Worm (Caenorhabditis elegans) whole organism, L4 larva: Measurements from ENCODE around the gene Y54G2A.77.
"Not testable (repeated sequence)": the region's sequence is repeated elsewhere in the genome, so short reads cannot be mapped to it uniquely, and the experiment has no call there.

ENCODE experiments used
- F49E8.2 ChIP-seq: sonication (generic microtip); optimal IDR thresholded peaks from 2 replicates; lab custom pipeline; 2016; ENCODE audit warnings: missing compliant biosample characterization, mild to moderate bottlenecking, missing genetic modification characterization, borderline replicate concordance
- Y48G9A.11 ChIP-seq: fragments of 200-800 bp; sonication (Bioruptor generic); IDR thresholded peaks from 2 replicates; pipeline ENCODE4 v1.3.6; 2022; ENCODE audit warnings: missing genetic modification reagents, missing genetic modification characterization, missing compliant biosample characterization
- aly-2 ChIP-seq: sonication (generic microtip); optimal IDR thresholded peaks from 2 replicates; lab custom pipeline; 2018; ENCODE audit warnings: missing biosample characterization, missing genetic modification characterization
- attf-4 ChIP-seq: sonication (generic microtip); optimal IDR thresholded peaks from 3 replicates; lab custom pipeline; 2017; ENCODE audit warnings: missing biosample characterization, missing genetic modification characterization
- lim-7 ChIP-seq: fragments of 200-800 bp; sonication (Bioruptor generic); IDR thresholded peaks from 2 replicates; pipeline ENCODE4 v1.3.6; 2022; ENCODE audit warnings: missing genetic modification characterization, missing compliant biosample characterization
- lin-13 ChIP-seq: fragments of 150-350 bp; optimal IDR thresholded peaks from 2 replicates; lab custom pipeline; 2014; ENCODE audit warnings: missing biosample characterization, missing genetic modification reagents, missing genetic modification characterization
- nhr-102 ChIP-seq: sonication (generic microtip); optimal IDR thresholded peaks from 2 replicates; lab custom pipeline; 2016; ENCODE audit warnings: mild to moderate bottlenecking, missing genetic modification characterization, moderate library complexity, missing compliant biosample characterization
- nhr-237 ChIP-seq: sonication (generic microtip); optimal IDR thresholded peaks from 2 replicates; lab custom pipeline; 2017; ENCODE audit warnings: missing biosample characterization, missing genetic modification characterization
- unc-62 ChIP-seq, 3 experiments: fragments of 150-350 bp in 1 of 3; sonication (generic microtip); optimal IDR thresholded peaks in 2 of 3; peaks in 1 of 3; 1 replicate in 1 of 3; 2 replicates in 2 of 3; lab custom pipeline; 2014 to 2017; ENCODE audit warnings: missing biosample characterization in 3 of 3, missing genetic modification characterization in 3 of 3, missing genetic modification reagents in 3 of 3, missing genotype in 1 of 3

- TF ChIP-seq unc-62 (GFP tag; optimal IDR thresholded peaks at IDR 0.05 in 1 of 2; lab: Kevin White, UChicago); unc-62 (tag; optimal IDR thresholded peaks at IDR 0.05; lab: Kevin White, UChicago); nhr-102 (tag; lab: Kevin White, UChicago); nhr-237 (tag; lab: Kevin White, UChicago); lin-13 (GFP tag; lab: Kevin White, UChicago); F49E8.2 (tag; lab: Kevin White, UChicago); attf-4; aly-2: not testable (repeated sequence)
- peak; percentile 84 for TF ChIP-seq Y48G9A.11 (GFP tag; lab: Robert Waterston, UW)
- peak; percentile 99 for TF ChIP-seq lim-7 (GFP tag; lab: Robert Waterston, UW)
These were observed 22.4 kb upstream of the Y54G2A.77 start for ce11 chrIV:2740035-2740434.
